Fruit fly (Drosophila melanogaster) whole organism, embryonic: ENCODE measurements around the gene Tsp68C.

Experiments
- Abd-B ChIP-seq: fragments of 200-800 bp; sonication (Bioruptor generic); optimal IDR thresholded peaks from 2 replicates; lab custom pipeline; 2018; ENCODE audit warnings: missing biosample characterization, mild to moderate bottlenecking, missing genetic modification characterization, moderate library complexity
- CG10321 ChIP-seq: fragments of 200-800 bp; sonication (Bioruptor generic); IDR thresholded peaks from 2 replicates; pipeline ENCODE4 v1.3.6; 2022; ENCODE audit warnings: missing biosample characterization, missing genetic modification characterization
- CG11398 ChIP-seq: fragments of 200-800 bp; sonication (Bioruptor generic); optimal IDR thresholded peaks from 2 replicates; lab custom pipeline; 2016; ENCODE audit warnings: missing biosample characterization, missing genetic modification characterization
- CG12942 ChIP-seq: fragments of 200-800 bp; sonication (Bioruptor generic); optimal IDR thresholded peaks from 3 replicates; lab custom pipeline; 2016; ENCODE audit warnings: missing biosample characterization, missing genetic modification characterization
- CG13123 ChIP-seq: fragments of 200-800 bp; sonication (Bioruptor generic); optimal IDR thresholded peaks from 2 replicates; lab custom pipeline; 2016; ENCODE audit warnings: missing biosample characterization, missing genetic modification characterization
- CG14860 ChIP-seq: fragments of 200-800 bp; sonication (Bioruptor generic); IDR thresholded peaks from 3 replicates; pipeline ENCODE4 v1.3.6; 2022; ENCODE audit warnings: missing biosample characterization, missing genetic modification characterization; ENCODE audit not compliant: partially characterized antibody
- CG1647 ChIP-seq: fragments of 200-800 bp; sonication (Bioruptor generic); optimal IDR thresholded peaks from 3 replicates; lab custom pipeline; 2016; ENCODE audit warnings: missing biosample characterization, missing genetic modification characterization
- CG1832 ChIP-seq: fragments of 200-800 bp; sonication (Bioruptor generic); optimal IDR thresholded peaks from 2 replicates; lab custom pipeline; 2017; ENCODE audit warnings: missing biosample characterization, mild to moderate bottlenecking, missing genetic modification characterization, inconsistent platforms
- CG31365 ChIP-seq: fragments of 200-800 bp; sonication (Bioruptor generic); optimal IDR thresholded peaks from 2 replicates; lab custom pipeline; 2018; ENCODE audit warnings: missing biosample characterization, mild to moderate bottlenecking, missing genetic modification characterization
- CG43689 ChIP-seq: fragments of 200-800 bp; sonication (Bioruptor generic); IDR thresholded peaks from 2 replicates; pipeline ENCODE4 v1.3.6; 2022; ENCODE audit warnings: missing biosample characterization, missing genetic modification characterization
- CG4707 ChIP-seq: fragments of 200-800 bp; sonication (Bioruptor generic); optimal IDR thresholded peaks from 2 replicates; lab custom pipeline; 2018; ENCODE audit warnings: missing biosample characterization, mild to moderate bottlenecking, missing genetic modification characterization, moderate library complexity
- CG7963 ChIP-seq: fragments of 200-800 bp; sonication (Bioruptor generic); IDR thresholded peaks from 3 replicates; pipeline ENCODE4 v1.3.6; 2022; ENCODE audit warnings: missing biosample characterization, missing genetic modification characterization; ENCODE audit not compliant: partially characterized antibody
- CG8924 ChIP-seq: fragments of 200-800 bp; optimal IDR thresholded peaks from 3 replicates; lab custom pipeline; 2019; ENCODE audit warnings: missing biosample characterization, mild to moderate bottlenecking, missing genetic modification characterization, moderate library complexity
- CHES-1-like ChIP-seq: fragments of 200-800 bp; sonication (Bioruptor generic); optimal IDR thresholded peaks from 2 replicates; lab custom pipeline; 2016; ENCODE audit warnings: missing biosample characterization, missing genetic modification characterization
- CrebB ChIP-seq: fragments of 200-800 bp; sonication (Bioruptor generic); optimal IDR thresholded peaks from 3 replicates; lab custom pipeline; 2018; ENCODE audit warnings: missing biosample characterization, mild to moderate bottlenecking, missing genetic modification characterization
- Dad ChIP-seq: fragments of 200-800 bp; sonication (Bioruptor generic); optimal IDR thresholded peaks from 3 replicates; lab custom pipeline; 2016; ENCODE audit warnings: missing biosample characterization, missing genetic modification characterization
- Dek ChIP-seq: fragments of 200-800 bp; sonication (Bioruptor generic); optimal IDR thresholded peaks from 3 replicates; lab custom pipeline; 2019; ENCODE audit warnings: missing biosample characterization, mild to moderate bottlenecking, missing genetic modification characterization, moderate library complexity
- Doc3 ChIP-seq: fragments of 200-800 bp; sonication (Bioruptor generic); IDR thresholded peaks from 3 replicates; pipeline ENCODE4 v1.3.6; 2022; ENCODE audit warnings: missing biosample characterization, missing genetic modification characterization; ENCODE audit not compliant: partially characterized antibody
- HmgD ChIP-seq: fragments of 200-800 bp; sonication (Bioruptor generic); optimal IDR thresholded peaks from 3 replicates; lab custom pipeline; 2016; ENCODE audit warnings: missing biosample characterization, missing genetic modification characterization
- Hmx ChIP-seq: fragments of 200-800 bp; sonication (Bioruptor generic); optimal IDR thresholded peaks from 2 replicates; lab custom pipeline; 2016; ENCODE audit warnings: missing biosample characterization, missing genetic modification characterization
- Hsf ChIP-seq: fragments of 200-800 bp; sonication (Bioruptor generic); optimal IDR thresholded peaks from 3 replicates; lab custom pipeline; 2016; ENCODE audit warnings: missing biosample characterization, missing genetic modification characterization
- Jarid2 ChIP-seq: fragments of 200-800 bp; sonication (Bioruptor generic); optimal IDR thresholded peaks from 3 replicates; lab custom pipeline; 2017; ENCODE audit warnings: mild to moderate bottlenecking, missing biosample characterization, missing genetic modification reagents, missing genetic modification characterization
- Mes4 ChIP-seq: fragments of 200-800 bp; sonication (Bioruptor generic); optimal IDR thresholded peaks from 2 replicates; lab custom pipeline; 2016; ENCODE audit warnings: missing biosample characterization, missing genetic modification characterization
- NC2α ChIP-seq: fragments of 200-800 bp; sonication (Bioruptor generic); optimal IDR thresholded peaks from 2 replicates; lab custom pipeline; 2016; ENCODE audit warnings: missing biosample characterization, missing genetic modification characterization
- Neu2 ChIP-seq: fragments of 200-800 bp; sonication (Bioruptor generic); optimal IDR thresholded peaks from 3 replicates; lab custom pipeline; 2016; ENCODE audit warnings: missing biosample characterization, missing genetic modification characterization, borderline replicate concordance
- Spps ChIP-seq: fragments of 200-800 bp; sonication (Bioruptor generic); optimal IDR thresholded peaks from 2 replicates; lab custom pipeline; 2018; ENCODE audit warnings: missing biosample characterization, mild to moderate bottlenecking, missing genetic modification characterization
- Stat92E ChIP-seq, 3 experiments: fragments of >200 bp in 2 of 3; fragments of 200-800 bp in 1 of 3; sonication (Bioruptor generic) in 1 of 3; optimal IDR thresholded peaks; 2 replicates each; lab custom pipeline; 2017 to 2019; ENCODE audit warnings: missing biosample characterization in 3 of 3, missing genetic modification characterization in 3 of 3, mild to moderate bottlenecking in 1 of 3, moderate library complexity in 1 of 3
- Taf1 ChIP-seq: fragments of 200-800 bp; sonication (Bioruptor generic); IDR thresholded peaks from 2 replicates; pipeline ENCODE4 v1.3.6; 2022; ENCODE audit warnings: missing biosample characterization, missing genetic modification characterization
- Trl ChIP-seq, 3 experiments: fragments of >200 bp in 2 of 3; fragments of 200-800 bp in 1 of 3; sonication (Bioruptor generic) in 1 of 3; optimal IDR thresholded peaks; 2 replicates in 1 of 3; 3 replicates in 2 of 3; lab custom pipeline; 2016 to 2017; ENCODE audit warnings: missing biosample characterization in 1 of 3, missing genetic modification characterization in 1 of 3
- ab ChIP-seq: fragments of 200-800 bp; sonication (Bioruptor generic); optimal IDR thresholded peaks from 2 replicates; lab custom pipeline; 2016; ENCODE audit warnings: missing biosample characterization, missing genetic modification characterization
- btn ChIP-seq: fragments of 200-800 bp; sonication (Bioruptor generic); optimal IDR thresholded peaks from 2 replicates; lab custom pipeline; 2016; ENCODE audit warnings: missing biosample characterization, missing genetic modification characterization
- cas ChIP-seq: fragments of 200-800 bp; sonication (Bioruptor generic); IDR thresholded peaks from 2 replicates; pipeline ENCODE4 v1.3.6; 2022; ENCODE audit warnings: missing biosample characterization, missing genetic modification characterization
- chinmo ChIP-seq: fragments of 200-800 bp; sonication (Bioruptor generic); IDR thresholded peaks from 4 replicates; pipeline ENCODE4 v1.3.6; 2022; ENCODE audit warnings: missing biosample characterization, missing genetic modification characterization; ENCODE audit not compliant: partially characterized antibody
- chn ChIP-seq: fragments of 200-800 bp; sonication (Bioruptor generic); optimal IDR thresholded peaks from 2 replicates; lab custom pipeline; 2016; ENCODE audit warnings: missing biosample characterization, missing genetic modification characterization
- cwo ChIP-seq: fragments of 200-800 bp; sonication (Bioruptor generic); optimal IDR thresholded peaks from 3 replicates; lab custom pipeline; 2017; ENCODE audit warnings: missing biosample characterization, missing genetic modification characterization, mild to moderate bottlenecking, moderate library complexity, missing genetic modification reagents
- disco-r ChIP-seq: fragments of 200-800 bp; sonication (Bioruptor generic); optimal IDR thresholded peaks from 2 replicates; lab custom pipeline; 2016; ENCODE audit warnings: missing biosample characterization, missing genetic modification characterization
- esg ChIP-seq: fragments of 200-800 bp; sonication (Bioruptor generic); conservative IDR thresholded peaks from 2 replicates; pipeline ENCODE4 v1.3.6; 2022; ENCODE audit warnings: missing biosample characterization, missing genetic modification characterization
- gfzf ChIP-seq: fragments of 200-800 bp; sonication (Bioruptor generic); optimal IDR thresholded peaks from 2 replicates; lab custom pipeline; 2016; ENCODE audit warnings: missing biosample characterization, mild to moderate bottlenecking, missing genetic modification characterization, moderate library complexity
- grn ChIP-seq: fragments of 200-800 bp; sonication (Bioruptor generic); optimal IDR thresholded peaks from 3 replicates; lab custom pipeline; 2017; ENCODE audit warnings: missing biosample characterization, missing genetic modification characterization
- kah ChIP-seq: fragments of 200-800 bp; sonication (Bioruptor generic); optimal IDR thresholded peaks from 2 replicates; lab custom pipeline; 2018; ENCODE audit warnings: missing biosample characterization, mild to moderate bottlenecking, missing genetic modification characterization
- lbe ChIP-seq: fragments of 200-800 bp; sonication (Bioruptor generic); optimal IDR thresholded peaks from 2 replicates; lab custom pipeline; 2016; ENCODE audit warnings: missing biosample characterization, mild to moderate bottlenecking, missing genetic modification characterization
- mirr ChIP-seq: fragments of 200-800 bp; sonication (Bioruptor generic); optimal IDR thresholded peaks from 3 replicates; lab custom pipeline; 2018; ENCODE audit warnings: missing biosample characterization, mild to moderate bottlenecking, missing genetic modification characterization
- pan ChIP-seq, 4 experiments: fragments of >200 bp in 3 of 4; fragments of 200-800 bp in 1 of 4; sonication (Bioruptor generic) in 1 of 4; optimal IDR thresholded peaks in 3 of 4; IDR thresholded peaks in 1 of 4; 2 replicates each; pipeline versions ENCODE4 v1.3.6 to Lab custom; 2017 to 2022; ENCODE audit warnings: missing biosample characterization in 2 of 4, missing genetic modification characterization in 2 of 4, mixed read lengths in 1 of 4
- pita ChIP-seq: fragments of 200-800 bp; sonication (Bioruptor generic); optimal IDR thresholded peaks from 2 replicates; lab custom pipeline; 2017; ENCODE audit warnings: missing biosample characterization, mild to moderate bottlenecking, missing genetic modification characterization
- pros ChIP-seq: fragments of 200-800 bp; sonication (Bioruptor generic); optimal IDR thresholded peaks from 3 replicates; lab custom pipeline; 2019; ENCODE audit warnings: missing biosample characterization, mild to moderate bottlenecking, missing genetic modification characterization, moderate library complexity
- row ChIP-seq: fragments of 200-800 bp; sonication (Bioruptor generic); IDR thresholded peaks from 3 replicates; pipeline ENCODE4 v1.3.6; 2022; ENCODE audit warnings: missing biosample characterization, missing genetic modification characterization
- run ChIP-seq: fragments of 200-800 bp; sonication (Bioruptor generic); optimal IDR thresholded peaks from 3 replicates; lab custom pipeline; 2018; ENCODE audit warnings: missing biosample characterization, mild to moderate bottlenecking, missing genetic modification characterization
- sens ChIP-seq: fragments of 200-800 bp; sonication (Bioruptor generic); peaks from one replicate; lab custom pipeline; 2016; ENCODE audit warnings: missing biosample characterization, missing genetic modification characterization
- slbo ChIP-seq: fragments of 200-800 bp; sonication (Bioruptor generic); IDR thresholded peaks from 2 replicates; pipeline ENCODE4 v1.3.6; 2022; ENCODE audit warnings: missing biosample characterization, missing genetic modification characterization
- slp2 ChIP-seq: fragments of 200-800 bp; sonication (Bioruptor generic); optimal IDR thresholded peaks from 2 replicates; lab custom pipeline; 2016; ENCODE audit warnings: missing biosample characterization, missing genetic modification characterization

Gene Tsp68C

DNA sequence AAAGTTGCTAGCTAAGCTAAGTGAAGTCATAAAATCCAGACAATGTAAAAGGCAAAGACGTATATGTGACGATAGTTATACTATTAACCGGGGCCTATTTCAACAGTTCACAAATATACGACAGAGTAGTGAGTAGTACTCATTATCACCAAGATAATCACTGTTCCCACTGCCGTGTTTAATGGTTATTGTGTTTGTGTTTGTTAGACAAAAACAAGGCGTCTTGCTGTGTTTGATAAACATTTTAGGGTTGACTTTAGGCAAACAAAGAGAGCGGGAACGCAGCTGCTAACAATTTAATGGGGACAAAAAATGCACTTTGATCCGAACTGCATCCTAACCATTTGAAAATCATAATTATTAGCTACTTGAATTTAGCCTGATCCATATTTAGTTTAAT, 22.0 kb downstream of the Tsp68C start (continued):
- no peak for TF ChIP-seq pan (optimal IDR thresholded peaks at IDR 0.05; lab: Kevin White, UChicago)
- no peak for TF ChIP-seq pan (GFP tag; optimal IDR thresholded peaks at IDR 0.05 in 1 of 2, IDR thresholded peaks at IDR 0.05 in 1 of 2)
- peak; percentile 55 for TF ChIP-seq slp2 (GFP tag; lab: Kevin White, UChicago)
- TF ChIP-seq Dad (GFP tag; lab: Kevin White, UChicago), result peak; percentile 43
- TF ChIP-seq kah (GFP tag; lab: Kevin White, UChicago), result peak; percentile 62
- peak; percentile 59 for TF ChIP-seq btn (GFP tag; lab: Kevin White, UChicago)
- no peak for TF ChIP-seq chn (GFP tag; lab: Kevin White, UChicago)
- no peak for TF ChIP-seq gfzf (GFP tag; lab: Kevin White, UChicago)
- TF ChIP-seq grn, result peak; percentile 76
- TF ChIP-seq CG10321 (GFP tag; lab: Robert Waterston, UW), result no peak
- no peak for TF ChIP-seq CG43689 (GFP tag; lab: Robert Waterston, UW)
- TF ChIP-seq Spps (tag; lab: Kevin White, UChicago), result peak; percentile 86
- no peak for TF ChIP-seq cas (GFP tag; lab: Robert Waterston, UW)
- peak; percentile 56 for TF ChIP-seq CG11398 (GFP tag; lab: Kevin White, UChicago)
- TF ChIP-seq disco-r (GFP tag; lab: Kevin White, UChicago), result peak; percentile 28
- TF ChIP-seq CHES-1-like, result peak; percentile 33
- peak; percentile 82 for TF ChIP-seq CrebB
- peak; percentile 31 for TF ChIP-seq Hsf
- TF ChIP-seq CG8924 (tag; lab: Kevin White, UChicago), result peak; percentile 87
- TF ChIP-seq mirr (GFP tag; lab: Kevin White, UChicago), result no peak
- peak; percentile 69 for TF ChIP-seq Mes4
- TF ChIP-seq Stat92E (GFP tag; optimal IDR thresholded peaks at IDR 0.05; lab: Kevin White, UChicago), result no peak
- no peak for TF ChIP-seq lbe (GFP tag; lab: Kevin White, UChicago)
- TF ChIP-seq HmgD (GFP tag; lab: Kevin White, UChicago), result no peak
- no peak for TF ChIP-seq CG1832 (GFP tag; lab: Kevin White, UChicago)
- no peak for TF ChIP-seq row
- peak; percentile 28 for TF ChIP-seq cwo
- TF ChIP-seq Hmx, result no peak
- no peak for TF ChIP-seq slbo (GFP tag; lab: Robert Waterston, UW)
- TF ChIP-seq ab (GFP tag; lab: Kevin White, UChicago), result no peak
- no peak for TF ChIP-seq esg (GFP tag; lab: Robert Waterston, UW)
- TF ChIP-seq Doc3 (GFP tag; lab: Robert Waterston, UW), result no peak
- TF ChIP-seq Taf1 (GFP tag; lab: Robert Waterston, UW), result no peak
- no peak for TF ChIP-seq CG14860 (GFP tag; lab: Robert Waterston, UW)
- TF ChIP-seq pros (GFP tag; lab: Kevin White, UChicago), result no peak
- TF ChIP-seq Abd-B (GFP tag; lab: Kevin White, UChicago), result no peak
- peak; percentile 20 for TF ChIP-seq CG1647
- no peak for TF ChIP-seq Neu2 (GFP tag; lab: Kevin White, UChicago)
- TF ChIP-seq chinmo, result no peak
- peak; percentile 95 for TF ChIP-seq sens (GFP tag; lab: Kevin White, UChicago)
- TF ChIP-seq CG4707 (GFP tag; lab: Kevin White, UChicago), result peak; percentile 86
- TF ChIP-seq NC2α, result peak; percentile 64
- TF ChIP-seq Trl (optimal IDR thresholded peaks at IDR 0.05; lab: Kevin White, UChicago), result no peak
- TF ChIP-seq Trl (GFP tag; optimal IDR thresholded peaks at IDR 0.05; lab: Kevin White, UChicago), result peak; percentile 30
- peak; percentile 47 for TF ChIP-seq CG13123 (GFP tag; lab: Kevin White, UChicago)
- TF ChIP-seq Dek, result peak; percentile 7
- TF ChIP-seq CG31365 (tag; lab: Kevin White, UChicago), result peak; percentile 79
- no peak for TF ChIP-seq pita (GFP tag; lab: Kevin White, UChicago)
- no peak for TF ChIP-seq CG7963
- TF ChIP-seq run (tag; lab: Kevin White, UChicago), result peak; percentile 59
- peak; percentile 9 for TF ChIP-seq CG12942 (GFP tag; lab: Kevin White, UChicago)
- peak; percentile 59 for TF ChIP-seq Jarid2 (GFP tag; lab: Kevin White, UChicago)
